Worm (Caenorhabditis elegans): Measurements from ENCODE around the gene ceh-76.

The ceh-76 gene

ce11 chrV:8010846-8011245 lies 16.4 kb upstream of the ceh-76 start, which contains the start of gene lmtr-2:
lmtr-2 (minus strand) TSS chrV:8011106.
- no peak for TF ChIP-seq ztf-16 (tag; optimal IDR thresholded peaks at IDR 0.05)
- TF ChIP-seq ama-1 (optimal IDR thresholded peaks at IDR 0.05): peak; percentile 33

ce11 chrV:8010103-8010502 lies 15.6 kb upstream of the ceh-76 start, which contains the start of gene Y97E10AR.4:
Y97E10AR.4 (minus strand) TSS chrV:8010233.
- no peak for TF ChIP-seq Y22D7AL.16 (tag; optimal IDR thresholded peaks at IDR 0.05)
- no peak for TF ChIP-seq pqm-1 (tag; optimal IDR thresholded peaks at IDR 0.05)
- no peak for TF ChIP-seq pag-3 (tag; optimal IDR thresholded peaks at IDR 0.05; ENCODE audit: borderline replicate concordance)
- no peak for TF ChIP-seq ceh-22 (tag; optimal IDR thresholded peaks at IDR 0.05)
- TF ChIP-seq che-1 (tag; optimal IDR thresholded peaks at IDR 0.05): no peak
- TF ChIP-seq pha-4 (tag; optimal IDR thresholded peaks at IDR 0.05): no peak
- TF ChIP-seq ceh-14 (tag; optimal IDR thresholded peaks at IDR 0.05): no peak
- TF ChIP-seq nfya-1 (tag; optimal IDR thresholded peaks at IDR 0.05): no peak
- TF ChIP-seq madf-2 (tag; optimal IDR thresholded peaks at IDR 0.05): no peak
- no peak for TF ChIP-seq unc-3 (GFP tag; conservative IDR thresholded peaks at IDR 0.05)
- TF ChIP-seq unc-3 (tag; optimal IDR thresholded peaks at IDR 0.05): no peak
- TF ChIP-seq hlh-8 (tag; optimal IDR thresholded peaks at IDR 0.05): no peak
- no peak for TF ChIP-seq pat-9 (tag; optimal IDR thresholded peaks at IDR 0.05)
- TF ChIP-seq C38D4.7 (GFP tag; optimal IDR thresholded peaks at IDR 0.05): no peak
- TF ChIP-seq ama-1 (optimal IDR thresholded peaks at IDR 0.05): no peak
- TF ChIP-seq unc-86 (tag; optimal IDR thresholded peaks at IDR 0.05): no peak
- no peak for TF ChIP-seq eyg-1 (tag; optimal IDR thresholded peaks at IDR 0.05)
- TF ChIP-seq rnt-1 (tag; optimal IDR thresholded peaks at IDR 0.05): no peak

- TF ChIP-seq unc-42 (tag; optimal IDR thresholded peaks at IDR 0.05) (peak; percentile 21), gmeb-2 (tag; optimal IDR thresholded peaks at IDR 0.05) (no peak)
Measured at ce11 chrV:8007460-8008292, 13.2 kb upstream of the ceh-76 start, which contains the start of gene Y97E10AR.3. Y97E10AR.3 (minus strand) TSS chrV:8007510.

ce11 chrV:8005000-8005399 lies 10.5 kb upstream of the ceh-76 start, which contains the start of gene Y97E10AR.8:
Y97E10AR.8 (plus strand) TSS chrV:8005300.
- TF ChIP-seq che-1 (tag; optimal IDR thresholded peaks at IDR 0.05): no peak
- no peak for TF ChIP-seq pag-3 (tag; optimal IDR thresholded peaks at IDR 0.05; ENCODE audit: borderline replicate concordance)
- no peak for TF ChIP-seq hlh-30 (tag; optimal IDR thresholded peaks at IDR 0.05; ENCODE audit: insufficient read depth)
- TF ChIP-seq K02D7.2 (tag; optimal IDR thresholded peaks at IDR 0.05): no peak
- no peak for TF ChIP-seq nhr-11 (tag; optimal IDR thresholded peaks at IDR 0.05)
- no peak for TF ChIP-seq dmd-4 (tag; optimal IDR thresholded peaks at IDR 0.05; ENCODE audit: borderline replicate concordance)

ce11 chrV:8000929-8001513 lies 6.6 kb upstream of the ceh-76 start, which contains the start of gene Y97E10AR.1:
Y97E10AR.1 (plus strand) TSS chrV:8001463.
- TF ChIP-seq hlh-8 (tag; optimal IDR thresholded peaks at IDR 0.05) (peak; percentile 77), tbx-2 (tag; optimal IDR thresholded peaks at IDR 0.05) (peak; percentile 74), ref-2 (tag; optimal IDR thresholded peaks at IDR 0.05) (peak; percentile 53), fax-1 (tag; optimal IDR thresholded peaks at IDR 0.05) (no peak), ceh-31 (tag; optimal IDR thresholded peaks at IDR 0.05) (peak; percentile 89), ceh-2 (tag; optimal IDR thresholded peaks at IDR 0.05) (peak; percentile 34), madf-2 (tag; optimal IDR thresholded peaks at IDR 0.05) (peak; percentile 36), ztf-16 (tag; optimal IDR thresholded peaks at IDR 0.05) (no peak), pqm-1 (tag; optimal IDR thresholded peaks at IDR 0.05) (peak; percentile 12), pax-1 (tag; optimal IDR thresholded peaks at IDR 0.05) (no peak), fkh-6 (tag; optimal IDR thresholded peaks at IDR 0.05) (peak; percentile 62), hlh-13 (GFP tag; optimal IDR thresholded peaks at IDR 0.05) (no peak), Y22D7AL.16 (tag; optimal IDR thresholded peaks at IDR 0.05) (no peak), ceh-22 (tag; optimal IDR thresholded peaks at IDR 0.05) (no peak), T23F11.4 (GFP tag; optimal IDR thresholded peaks at IDR 0.05) (no peak), lin-11 (tag; optimal IDR thresholded peaks at IDR 0.05) (no peak), pha-2 (tag; optimal IDR thresholded peaks at IDR 0.05) (no peak), ceh-14 (tag; optimal IDR thresholded peaks at IDR 0.05) (peak; percentile 77), odd-2 (tag; optimal IDR thresholded peaks at IDR 0.05) (no peak), ceh-19 (GFP tag; optimal IDR thresholded peaks at IDR 0.05) (peak; percentile 78), nfya-1 (tag; optimal IDR thresholded peaks at IDR 0.05) (peak; percentile 86), ets-4 (tag; optimal IDR thresholded peaks at IDR 0.05) (peak; percentile 61), hlh-30 (tag; optimal IDR thresholded peaks at IDR 0.05; ENCODE audit: insufficient read depth) (peak; percentile 92), K02D7.2 (tag; optimal IDR thresholded peaks at IDR 0.05) (no peak), F13H6.1 (tag; optimal IDR thresholded peaks at IDR 0.05) (peak; percentile 68), unc-55 (GFP tag; optimal IDR thresholded peaks at IDR 0.05) (peak; percentile 67), C38D4.7 (GFP tag; optimal IDR thresholded peaks at IDR 0.05) (peak; percentile 31), unc-3 (GFP tag; conservative IDR thresholded peaks at IDR 0.05) (no peak), unc-3 (tag; optimal IDR thresholded peaks at IDR 0.05) (peak; percentile 47)

Data from whole organism, late embryonic.